Worm (Caenorhabditis elegans): Measurements from ENCODE around the gene gpx-2.
A peak's percentile ranks its signal among the peaks of the same experiment; 100 is the strongest.

gpx-2 gene

ce11 chrII:14866668-14867067 is at the start of gene gpx-2:
gpx-2 (plus strand) TSS chrII:14866766.
- TF ChIP-seq elt-1 (tag; optimal IDR thresholded peaks at IDR 0.05) (no peak), ama-1 (optimal IDR thresholded peaks at IDR 0.05) (peak; percentile 83)

- TF ChIP-seq ZK546.5 (tag; optimal IDR thresholded peaks at IDR 0.05) (no peak), elt-1 (tag; optimal IDR thresholded peaks at IDR 0.05) (peak; percentile 47)
Measured at ce11 chrII:14818376-14818775, 48.2 kb upstream of the gpx-2 start, which contains the start of gene nhr-61. nhr-61 (minus strand) TSS chrII:14818543.

- TF ChIP-seq unc-62 (GFP tag; optimal IDR thresholded peaks at IDR 0.05) = no peak
- no peak for TF ChIP-seq fos-1 (tag; optimal IDR thresholded peaks at IDR 0.05)
- TF ChIP-seq egl-5 (tag; optimal IDR thresholded peaks at IDR 0.05) = no peak
- TF ChIP-seq pqm-1 (tag; optimal IDR thresholded peaks at IDR 0.05) = peak; percentile 30
- no peak for TF ChIP-seq lin-15B (tag; optimal IDR thresholded peaks at IDR 0.05)
- no peak for TF ChIP-seq aly-2 (tag; optimal IDR thresholded peaks at IDR 0.05)
- no peak for TF ChIP-seq sea-2 (GFP tag; optimal IDR thresholded peaks at IDR 0.05)
- TF ChIP-seq snpc-4 (tag; optimal IDR thresholded peaks at IDR 0.05) = peak; percentile 30
- peak; percentile 18 for TF ChIP-seq nhr-25 (tag; optimal IDR thresholded peaks at IDR 0.05)
- peak; percentile 52 for TF ChIP-seq pha-4 (tag; optimal IDR thresholded peaks at IDR 0.05)
- TF ChIP-seq zag-1 (tag; optimal IDR thresholded peaks at IDR 0.05) = no peak
- no peak for TF ChIP-seq elt-3 (tag; optimal IDR thresholded peaks at IDR 0.05)
- TF ChIP-seq nhr-11 (tag; optimal IDR thresholded peaks at IDR 0.05) = no peak
Measured at ce11 chrII:14819258-14819985, 47.1 kb upstream of the gpx-2 start.

ce11 chrII:14820460-14820859 is 46.1 kb upstream of the gpx-2 start:
- TF ChIP-seq pha-4 (tag; optimal IDR thresholded peaks at IDR 0.05) (peak; percentile 2), skn-1 (tag; optimal IDR thresholded peaks at IDR 0.05) (peak; percentile 25), nfya-1 (tag; optimal IDR thresholded peaks at IDR 0.05; ENCODE audit: insufficient read depth) (no peak), pqm-1 (tag; optimal IDR thresholded peaks at IDR 0.05) (peak; percentile 24)

ce11 chrII:14822419-14822818 is 44.1 kb upstream of the gpx-2 start:
- TF ChIP-seq nhr-11 (tag; optimal IDR thresholded peaks at IDR 0.05) (no peak), lin-15B (tag; optimal IDR thresholded peaks at IDR 0.05) (peak; percentile 20), eor-1 (tag; optimal IDR thresholded peaks at IDR 0.05) (no peak), unc-39 (tag; optimal IDR thresholded peaks at IDR 0.05) (no peak), lin-39 (tag; optimal IDR thresholded peaks at IDR 0.05) (no peak), nhr-23 (tag; optimal IDR thresholded peaks at IDR 0.05) (peak; percentile 94), sea-2 (GFP tag; optimal IDR thresholded peaks at IDR 0.05) (no peak), ztf-4 (tag; optimal IDR thresholded peaks at IDR 0.05) (no peak), aly-2 (tag; optimal IDR thresholded peaks at IDR 0.05) (no peak), mdl-1 (tag; optimal IDR thresholded peaks at IDR 0.05) (no peak), ceh-28 (tag; optimal IDR thresholded peaks at IDR 0.05) (peak; percentile 55), R02D3.7 (tag; optimal IDR thresholded peaks at IDR 0.05) (no peak), nhr-237 (tag; optimal IDR thresholded peaks at IDR 0.05) (no peak), egl-27 (tag; optimal IDR thresholded peaks at IDR 0.05) (no peak), daf-12 (tag; optimal IDR thresholded peaks at IDR 0.05) (no peak), nfya-1 (tag; optimal IDR thresholded peaks at IDR 0.05; ENCODE audit: insufficient read depth) (peak; percentile 37), nhr-77 (tag; optimal IDR thresholded peaks at IDR 0.05) (no peak), pha-4 (tag; optimal IDR thresholded peaks at IDR 0.05) (peak; percentile 88), tbx-2 (tag; optimal IDR thresholded peaks at IDR 0.05) (no peak), fkh-10 (GFP tag; optimal IDR thresholded peaks at IDR 0.05) (no peak), ceh-9 (tag; optimal IDR thresholded peaks at IDR 0.05) (no peak), zag-1 (tag; optimal IDR thresholded peaks at IDR 0.05) (no peak), fkh-2 (tag; optimal IDR thresholded peaks at IDR 0.05) (no peak), ZK546.5 (tag; optimal IDR thresholded peaks at IDR 0.05) (no peak), pqm-1 (tag; optimal IDR thresholded peaks at IDR 0.05) (peak; percentile 94), nhr-67 (tag; optimal IDR thresholded peaks at IDR 0.05) (no peak), ceh-16 (tag; optimal IDR thresholded peaks at IDR 0.05) (no peak), egl-5 (tag; optimal IDR thresholded peaks at IDR 0.05) (no peak), ceh-82 (tag; optimal IDR thresholded peaks at IDR 0.05) (peak; percentile 30), nhr-43 (tag; optimal IDR thresholded peaks at IDR 0.05; ENCODE audit: poor library complexity, severe bottlenecking) (peak; percentile 62), nhr-25 (tag; optimal IDR thresholded peaks at IDR 0.05) (peak; percentile 95), fos-1 (tag; optimal IDR thresholded peaks at IDR 0.05) (no peak), snpc-4 (tag; optimal IDR thresholded peaks at IDR 0.05) (no peak), nhr-12 (tag; optimal IDR thresholded peaks at IDR 0.05) (no peak), hmg-11 (tag; optimal IDR thresholded peaks at IDR 0.05) (no peak), elt-2 (tag; optimal IDR thresholded peaks at IDR 0.05) (peak; percentile 79), mml-1 (tag; optimal IDR thresholded peaks at IDR 0.05) (no peak), ztf-11 (tag; optimal IDR thresholded peaks at IDR 0.05) (no peak), unc-62 (GFP tag; optimal IDR thresholded peaks at IDR 0.05) (no peak)

Measured in whole organism, L3 larva.